Fruit fly (Drosophila melanogaster): Measurements from ENCODE around the gene primo-1.

dm6 chr3R:13715012-13715673 is 3.5 kb upstream of the primo-1 start, which contains the start of gene kmr:
- no peak for TF ChIP-seq ttk (optimal IDR thresholded peaks at IDR 0.05)
- no peak for TF ChIP-seq h (optimal IDR thresholded peaks at IDR 0.05)
- TF ChIP-seq psq (optimal IDR thresholded peaks at IDR 0.05) = no peak
- no peak for TF ChIP-seq Sin3A (optimal IDR thresholded peaks at IDR 0.05)
- no peak for TF ChIP-seq Myc (optimal IDR thresholded peaks at IDR 0.05)
